Fruit fly (Drosophila melanogaster) whole organism, embryonic: ENCODE measurements around the gene CG43731.

Source experiments
- Atf3 ChIP-seq: fragments of 200-800 bp; sonication (Bioruptor generic); optimal IDR thresholded peaks from 3 replicates; lab custom pipeline; 2016; ENCODE audit warnings: missing biosample characterization, missing genetic modification characterization
- B-H1 ChIP-seq: fragments of 200-800 bp; sonication (Bioruptor generic); IDR thresholded peaks from 3 replicates; pipeline ENCODE4 v1.3.6; 2022; ENCODE audit warnings: missing biosample characterization, missing genetic modification characterization
- B-H2 ChIP-seq: fragments of 200-800 bp; sonication (Bioruptor generic); optimal IDR thresholded peaks from 2 replicates; lab custom pipeline; 2018; ENCODE audit warnings: missing biosample characterization, mild to moderate bottlenecking, missing genetic modification characterization
- CG10654 ChIP-seq: fragments of 200-800 bp; sonication (Bioruptor generic); optimal IDR thresholded peaks from 2 replicates; lab custom pipeline; 2016; ENCODE audit warnings: missing biosample characterization, missing genetic modification characterization
- CG11695 ChIP-seq: fragments of 200-800 bp; sonication (Bioruptor generic); IDR thresholded peaks from 3 replicates; pipeline ENCODE4 v1.3.6; 2022; ENCODE audit warnings: missing biosample characterization, missing genetic modification characterization
- CG17361 ChIP-seq: fragments of 200-800 bp; sonication (Bioruptor generic); IDR thresholded peaks from 3 replicates; pipeline ENCODE4 v1.3.6; 2022; ENCODE audit warnings: missing biosample characterization, missing genetic modification characterization
- CG17829 ChIP-seq: fragments of 200-800 bp; optimal IDR thresholded peaks from 2 replicates; lab custom pipeline; 2019; ENCODE audit warnings: missing biosample characterization, mild to moderate bottlenecking, missing genetic modification characterization, moderate library complexity
- CG2116 ChIP-seq: fragments of 200-800 bp; sonication (Bioruptor generic); optimal IDR thresholded peaks from 3 replicates; lab custom pipeline; 2018; ENCODE audit warnings: missing biosample characterization, mild to moderate bottlenecking, missing genetic modification characterization
- CG3065 ChIP-seq: fragments of 200-800 bp; sonication (Bioruptor generic); optimal IDR thresholded peaks from 2 replicates; lab custom pipeline; 2016; ENCODE audit warnings: missing biosample characterization, missing genetic modification characterization
- CG9727 ChIP-seq: fragments of 200-800 bp; sonication (Bioruptor generic); optimal IDR thresholded peaks from 3 replicates; lab custom pipeline; 2017; ENCODE audit warnings: missing biosample characterization, mild to moderate bottlenecking, missing genetic modification characterization
- D ChIP-seq, 2 experiments: fragments of 200-800 bp in 1 of 2; fragments of >200 bp in 1 of 2; sonication (Bioruptor generic) in 1 of 2; optimal IDR thresholded peaks; 2 replicates in 1 of 2; 3 replicates in 1 of 2; lab custom pipeline; 2017; ENCODE audit warnings: mild to moderate bottlenecking in 1 of 2, missing biosample characterization in 1 of 2, missing genetic modification characterization in 1 of 2, missing genetic modification reagents in 1 of 2
- Drgx ChIP-seq: fragments of 200-800 bp; sonication (Bioruptor generic); IDR thresholded peaks from 2 replicates; pipeline ENCODE4 v1.3.6; 2022; ENCODE audit warnings: missing biosample characterization, missing genetic modification characterization
- Elba2 ChIP-seq: fragments of 200-800 bp; sonication (Bioruptor generic); optimal IDR thresholded peaks from 3 replicates; lab custom pipeline; 2016; ENCODE audit warnings: missing biosample characterization, missing genetic modification characterization
- Fer1 ChIP-seq: fragments of 200-800 bp; sonication (Bioruptor generic); optimal IDR thresholded peaks from 2 replicates; lab custom pipeline; 2017; ENCODE audit warnings: missing biosample characterization, mild to moderate bottlenecking, missing genetic modification characterization
- Fer2 ChIP-seq: fragments of 200-800 bp; sonication (Bioruptor generic); optimal IDR thresholded peaks from 2 replicates; lab custom pipeline; 2018; ENCODE audit warnings: missing biosample characterization, mild to moderate bottlenecking, missing genetic modification characterization, moderate library complexity
- Fer3 ChIP-seq: fragments of 200-800 bp; sonication (Bioruptor generic); optimal IDR thresholded peaks from 2 replicates; lab custom pipeline; 2018; ENCODE audit warnings: missing biosample characterization, mild to moderate bottlenecking, missing genetic modification characterization, moderate library complexity
- H2.0 ChIP-seq: fragments of 200-800 bp; sonication (Bioruptor generic); IDR thresholded peaks from 2 replicates; pipeline ENCODE4 v1.3.6; 2022; ENCODE audit warnings: missing biosample characterization, missing genetic modification characterization
- Hsf ChIP-seq: fragments of 200-800 bp; sonication (Bioruptor generic); optimal IDR thresholded peaks from 3 replicates; lab custom pipeline; 2016; ENCODE audit warnings: missing biosample characterization, missing genetic modification characterization
- Med ChIP-seq: fragments of 200-800 bp; sonication (Bioruptor generic); peaks from one replicate; lab custom pipeline; 2016; ENCODE audit warnings: missing biosample characterization, missing genetic modification characterization, mild to moderate bottlenecking, inconsistent platforms, moderate library complexity
- Nf-YA ChIP-seq: fragments of 200-800 bp; sonication (Bioruptor generic); IDR thresholded peaks from 2 replicates; pipeline ENCODE4 v1.3.6; 2022; ENCODE audit warnings: missing biosample characterization, missing genetic modification characterization
- Pdp1 ChIP-seq, 2 experiments: fragments of 200-800 bp; sonication (Bioruptor generic); optimal IDR thresholded peaks; 3 replicates each; lab custom pipeline; 2016; ENCODE audit warnings: missing biosample characterization in 2 of 2, missing genetic modification characterization in 2 of 2, mild to moderate bottlenecking in 1 of 2, moderate library complexity in 1 of 2
- Rx ChIP-seq: fragments of 200-800 bp; sonication (Bioruptor generic); IDR thresholded peaks from 2 replicates; pipeline ENCODE4 v1.3.6; 2022; ENCODE audit warnings: missing biosample characterization, missing genetic modification characterization
- Side ChIP-seq: fragments of 200-800 bp; sonication (Bioruptor generic); optimal IDR thresholded peaks from 2 replicates; lab custom pipeline; 2016; ENCODE audit warnings: missing biosample characterization, missing genetic modification characterization
- Six4 ChIP-seq: fragments of 200-800 bp; sonication (Bioruptor generic); optimal IDR thresholded peaks from 2 replicates; lab custom pipeline; 2016; ENCODE audit warnings: missing biosample characterization, missing genetic modification characterization
- Usf ChIP-seq: fragments of 200-800 bp; sonication (Bioruptor generic); optimal IDR thresholded peaks from 2 replicates; lab custom pipeline; 2017; ENCODE audit warnings: missing genotype, missing biosample characterization, missing genetic modification characterization
- Xbp1 ChIP-seq: fragments of 200-800 bp; sonication (Bioruptor generic); optimal IDR thresholded peaks from 3 replicates; lab custom pipeline; 2016; ENCODE audit warnings: missing biosample characterization, mild to moderate bottlenecking, missing genetic modification characterization
- al ChIP-seq: fragments of 200-800 bp; sonication (Bioruptor generic); IDR thresholded peaks from 2 replicates; pipeline ENCODE4 v1.3.6; 2022; ENCODE audit warnings: missing biosample characterization, missing genetic modification characterization
- bbx ChIP-seq: fragments of 200-800 bp; sonication (Bioruptor generic); IDR thresholded peaks from 2 replicates; pipeline ENCODE4 v1.3.6; 2022; ENCODE audit warnings: missing biosample characterization, missing genetic modification characterization; ENCODE audit not compliant: partially characterized antibody
- bsh ChIP-seq, 2 experiments: fragments of 200-800 bp; sonication (Bioruptor generic); optimal IDR thresholded peaks; 2 replicates each; lab custom pipeline; 2017 to 2018; ENCODE audit warnings: mild to moderate bottlenecking in 2 of 2, missing biosample characterization in 2 of 2, missing genetic modification characterization in 2 of 2, moderate library complexity in 1 of 2
- dpn ChIP-seq, 2 experiments: fragments of 200-800 bp; sonication (Bioruptor generic); optimal IDR thresholded peaks; 3 replicates each; lab custom pipeline; 2016; ENCODE audit warnings: missing biosample characterization in 2 of 2, missing genetic modification characterization in 2 of 2
- en ChIP-seq: fragments of 200-800 bp; sonication (Bioruptor generic); optimal IDR thresholded peaks from 2 replicates; lab custom pipeline; 2016; ENCODE audit warnings: missing biosample characterization, missing genetic modification characterization
- fd96Cb ChIP-seq: fragments of 200-800 bp; sonication (Bioruptor generic); optimal IDR thresholded peaks from 2 replicates; lab custom pipeline; 2018; ENCODE audit warnings: missing biosample characterization, mild to moderate bottlenecking, missing genetic modification characterization, moderate library complexity
- gcm2 ChIP-seq: fragments of 200-800 bp; sonication (Bioruptor generic); optimal IDR thresholded peaks from 2 replicates; lab custom pipeline; 2016; ENCODE audit warnings: missing biosample characterization, missing genetic modification characterization
- hkb ChIP-seq, 2 experiments: fragments of 200-800 bp in 1 of 2; fragments of >200 bp in 1 of 2; sonication (Bioruptor generic) in 1 of 2; IDR thresholded peaks in 1 of 2; optimal IDR thresholded peaks in 1 of 2; 2 replicates each; pipeline versions ENCODE4 v1.3.6 to Lab custom; 2017 to 2022; ENCODE audit warnings: missing biosample characterization in 1 of 2, missing genetic modification characterization in 1 of 2
- lola ChIP-seq, 3 experiments: fragments of >200 bp in 2 of 3; fragments of 200-800 bp in 1 of 3; sonication (Bioruptor generic) in 1 of 3; optimal IDR thresholded peaks; 2 replicates each; lab custom pipeline; 2017 to 2019; ENCODE audit warnings: missing biosample characterization in 3 of 3, missing genetic modification characterization in 3 of 3, mild to moderate bottlenecking in 1 of 3, moderate library complexity in 1 of 3
- nmo ChIP-seq: fragments of 200-800 bp; sonication (Bioruptor generic); optimal IDR thresholded peaks from 2 replicates; lab custom pipeline; 2018; ENCODE audit warnings: missing biosample characterization, mild to moderate bottlenecking, missing genetic modification characterization, moderate library complexity
- oc ChIP-seq: fragments of 200-800 bp; sonication (Bioruptor generic); optimal IDR thresholded peaks from 2 replicates; lab custom pipeline; 2018; ENCODE audit warnings: missing biosample characterization, mild to moderate bottlenecking, missing genetic modification characterization, moderate library complexity
- peb ChIP-seq: fragments of 200-800 bp; sonication (Bioruptor generic); IDR thresholded peaks from 2 replicates; pipeline ENCODE4 v1.3.6; 2022; ENCODE audit warnings: missing biosample characterization, missing genetic modification characterization
- pita ChIP-seq: fragments of 200-800 bp; sonication (Bioruptor generic); optimal IDR thresholded peaks from 2 replicates; lab custom pipeline; 2017; ENCODE audit warnings: missing biosample characterization, mild to moderate bottlenecking, missing genetic modification characterization
- pros ChIP-seq: fragments of 200-800 bp; sonication (Bioruptor generic); optimal IDR thresholded peaks from 3 replicates; lab custom pipeline; 2019; ENCODE audit warnings: missing biosample characterization, mild to moderate bottlenecking, missing genetic modification characterization, moderate library complexity
- repo ChIP-seq: fragments of 200-800 bp; sonication (Bioruptor generic); optimal IDR thresholded peaks from 2 replicates; lab custom pipeline; 2016; ENCODE audit warnings: missing biosample characterization, missing genetic modification characterization
- rib ChIP-seq: fragments of 200-800 bp; sonication (Bioruptor generic); IDR thresholded peaks from 2 replicates; pipeline ENCODE4 v1.3.6; 2022; ENCODE audit warnings: missing biosample characterization, missing genetic modification characterization
- seq ChIP-seq: fragments of 200-800 bp; sonication (Bioruptor generic); IDR thresholded peaks from 2 replicates; pipeline ENCODE4 v1.3.6; 2022; ENCODE audit warnings: missing biosample characterization, missing genetic modification characterization
- so ChIP-seq: fragments of 200-800 bp; sonication (Bioruptor generic); IDR thresholded peaks from 3 replicates; pipeline ENCODE4 v1.3.6; 2022; ENCODE audit warnings: missing biosample characterization, missing genetic modification characterization
- tin ChIP-seq: fragments of 200-800 bp; sonication (Bioruptor generic); optimal IDR thresholded peaks from 3 replicates; lab custom pipeline; 2016; ENCODE audit warnings: missing biosample characterization, missing genetic modification characterization
- trem ChIP-seq: fragments of 200-800 bp; optimal IDR thresholded peaks from 3 replicates; lab custom pipeline; 2019; ENCODE audit warnings: missing biosample characterization, mild to moderate bottlenecking, missing genetic modification characterization, moderate library complexity
- unpg ChIP-seq: fragments of 200-800 bp; sonication (Bioruptor generic); optimal IDR thresholded peaks from 3 replicates; lab custom pipeline; 2018; ENCODE audit warnings: missing biosample characterization, mild to moderate bottlenecking, missing genetic modification characterization, moderate library complexity
- vnd ChIP-seq: fragments of 200-800 bp; sonication (Bioruptor generic); IDR thresholded peaks from 3 replicates; pipeline ENCODE4 v1.3.6; 2022; ENCODE audit warnings: missing biosample characterization, missing genetic modification characterization; ENCODE audit not compliant: partially characterized antibody
- wor ChIP-seq: fragments of 200-800 bp; sonication (Bioruptor generic); IDR thresholded peaks from 2 replicates; pipeline ENCODE4 v1.3.6; 2022; ENCODE audit warnings: missing biosample characterization, missing genetic modification characterization

Gene CG43731

DNA sequence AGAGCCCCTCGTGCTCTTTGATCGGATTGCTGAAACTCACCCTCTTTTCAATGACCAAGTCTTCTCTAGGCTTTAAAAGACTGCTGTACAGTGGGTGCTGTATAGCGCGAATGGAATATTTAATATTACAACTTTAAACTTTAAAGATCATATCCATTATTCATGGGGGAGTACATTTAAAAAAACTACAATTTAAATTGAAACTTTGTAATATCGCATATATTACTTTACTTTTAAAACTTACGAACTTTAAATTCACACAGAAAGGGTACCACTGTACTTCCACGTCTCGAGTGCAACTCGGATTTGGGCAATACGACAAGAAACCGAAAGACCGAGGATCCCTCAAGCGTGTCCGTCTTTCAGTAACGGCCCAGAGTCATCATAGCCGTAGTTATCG is 42.9 kb upstream of the CG43731 start, which contains the start of gene Phlpp (continued):
- TF ChIP-seq bsh (GFP tag; optimal IDR thresholded peaks at IDR 0.05; lab: Kevin White, UChicago): peak in 1 of 2 experiments; percentile 47
- TF ChIP-seq en: peak; percentile 28
- peak; percentile 54; the same call in 1 of the 2 replicates for TF ChIP-seq H2.0
- peak; percentile 72 for TF ChIP-seq CG17361
- TF ChIP-seq dpn (GFP tag; optimal IDR thresholded peaks at IDR 0.05; lab: Kevin White, UChicago): peak; percentile 2 to 5
- TF ChIP-seq Hsf (GFP tag; lab: Kevin White, UChicago): peak; percentile 11
- TF ChIP-seq repo (GFP tag; lab: Kevin White, UChicago): no peak
- peak; percentile 47; the same call in 1 of the 2 replicates for TF ChIP-seq peb (GFP tag; lab: Robert Waterston, UW)
- TF ChIP-seq trem (tag; lab: Kevin White, UChicago): peak; percentile 60
- peak; percentile 23 for TF ChIP-seq Side (GFP tag; lab: Kevin White, UChicago)
- TF ChIP-seq bbx: no peak
- TF ChIP-seq Fer3 (tag; lab: Kevin White, UChicago): peak; percentile 55
- TF ChIP-seq oc (tag; lab: Kevin White, UChicago): no peak
- no peak for TF ChIP-seq rib
- no peak for TF ChIP-seq D (optimal IDR thresholded peaks at IDR 0.05; lab: Kevin White, UChicago)
- peak; percentile 41 for TF ChIP-seq D (GFP tag; optimal IDR thresholded peaks at IDR 0.05; lab: Kevin White, UChicago)
- peak; percentile 67 for TF ChIP-seq CG17829 (tag; lab: Kevin White, UChicago)
- TF ChIP-seq Atf3 (GFP tag; lab: Kevin White, UChicago): no peak
- TF ChIP-seq Usf (GFP tag; lab: Kevin White, UChicago): no peak
- TF ChIP-seq Fer1 (GFP tag; lab: Kevin White, UChicago): peak; percentile 25
- peak; percentile 9 for TF ChIP-seq CG10654 (GFP tag; lab: Kevin White, UChicago)
- peak; percentile 59 for TF ChIP-seq Xbp1 (GFP tag; lab: Kevin White, UChicago)
- TF ChIP-seq fd96Cb: peak; percentile 69
- TF ChIP-seq CG9727 (GFP tag; lab: Kevin White, UChicago): peak; percentile 12
- no peak for TF ChIP-seq pita (GFP tag; lab: Kevin White, UChicago)
- TF ChIP-seq CG11695 (GFP tag; lab: Robert Waterston, UW): peak; percentile 61; the same call in 2 of the 3 replicates
- TF ChIP-seq Nf-YA (GFP tag; lab: Robert Waterston, UW): peak; percentile 47; the same call in 1 of the 2 replicates
- TF ChIP-seq B-H1 (GFP tag; lab: Robert Waterston, UW): no peak; the same call in 2 of the 3 replicates
- TF ChIP-seq pros (GFP tag; lab: Kevin White, UChicago): peak; percentile 45
- TF ChIP-seq so: peak; percentile 77; the same call in 2 of the 3 replicates
- TF ChIP-seq gcm2: no peak
- TF ChIP-seq hkb (optimal IDR thresholded peaks at IDR 0.05; lab: Kevin White, UChicago): no peak
- TF ChIP-seq hkb (GFP tag; IDR thresholded peaks at IDR 0.05; lab: Robert Waterston, UW): peak; percentile 79
- peak; percentile 60 for TF ChIP-seq Med (GFP tag; lab: Kevin White, UChicago)
- no peak for TF ChIP-seq Fer2
- TF ChIP-seq tin: peak; percentile 30
- TF ChIP-seq vnd (GFP tag; lab: Robert Waterston, UW): no peak
- peak; percentile 24; the same call in 1 of the 2 replicates for TF ChIP-seq seq (GFP tag; lab: Robert Waterston, UW)
- no peak for TF ChIP-seq al (GFP tag; lab: Robert Waterston, UW)
- TF ChIP-seq CG2116 (GFP tag; lab: Kevin White, UChicago): peak; percentile 10
- no peak for TF ChIP-seq CG3065 (GFP tag; lab: Kevin White, UChicago)
- TF ChIP-seq unpg: peak; percentile 31
- peak in 1 of 3 experiments; percentile 46 for TF ChIP-seq lola (GFP tag; optimal IDR thresholded peaks at IDR 0.05; lab: Kevin White, UChicago)
- peak; percentile 18 for TF ChIP-seq Elba2 (GFP tag; lab: Kevin White, UChicago)
- TF ChIP-seq nmo (GFP tag; lab: Kevin White, UChicago): peak; percentile 22
- 0 out of 2 replicates have a peak, but pooled peaks have one; percentile 38 for TF ChIP-seq wor (GFP tag; lab: Robert Waterston, UW)
- peak; percentile 8 for TF ChIP-seq Six4 (GFP tag; lab: Kevin White, UChicago)
- TF ChIP-seq Drgx (GFP tag; lab: Robert Waterston, UW): peak; percentile 72
- no peak for TF ChIP-seq B-H2
- peak in 1 of 2 experiments; percentile 58 for TF ChIP-seq Pdp1 (GFP tag; optimal IDR thresholded peaks at IDR 0.05; lab: Kevin White, UChicago)
- peak; percentile 59 for TF ChIP-seq Rx (GFP tag; lab: Robert Waterston, UW)
